Worm (Caenorhabditis elegans) whole organism, young adult: ENCODE data around the gene sur-5.

Source experiments
- B0261.1 ChIP-seq: sonication (generic microtip); optimal IDR thresholded peaks from 2 replicates; lab custom pipeline; 2016; ENCODE audit warnings: mild to moderate bottlenecking, missing genetic modification characterization, moderate library complexity, missing compliant biosample characterization
- B0336.3 ChIP-seq: fragments of 200-800 bp; sonication (Bioruptor generic); IDR thresholded peaks from 2 replicates; pipeline ENCODE4 v1.3.6; 2022; ENCODE audit warnings: missing genetic modification characterization, missing compliant biosample characterization
- C06A6.2 ChIP-seq: fragments of 200-800 bp; sonication (Bioruptor generic); conservative IDR thresholded peaks from 2 replicates; pipeline ENCODE4 v1.3.6; 2022; ENCODE audit warnings: missing genetic modification characterization, missing compliant biosample characterization
- F33H1.4 ChIP-seq: fragments of 200-800 bp; sonication (Bioruptor generic); IDR thresholded peaks from 2 replicates; pipeline ENCODE4 v1.3.6; 2022; ENCODE audit warnings: missing genetic modification reagents, missing genetic modification characterization, missing compliant biosample characterization
- F49E8.2 ChIP-seq: sonication (generic microtip); optimal IDR thresholded peaks from 3 replicates; lab custom pipeline; 2017; ENCODE audit warnings: missing genetic modification characterization, mild to moderate bottlenecking, missing compliant biosample characterization, antibody characterized with exemption, moderate library complexity; ENCODE audit not compliant: insufficient read depth
- F55B11.4 ChIP-seq: sonication (generic microtip); optimal IDR thresholded peaks from 2 replicates; lab custom pipeline; 2016; ENCODE audit warnings: missing compliant biosample characterization, missing genetic modification characterization, borderline replicate concordance; ENCODE audit not compliant: insufficient read depth
- F57A8.1 ChIP-seq: fragments of 200-800 bp; sonication (Bioruptor generic); optimal IDR thresholded peaks from 2 replicates; lab custom pipeline; 2018; ENCODE audit warnings: mild to moderate bottlenecking, missing genetic modification characterization, moderate library complexity, missing compliant biosample characterization
- Y53F4B.3 ChIP-seq: fragments of 200-800 bp; sonication (Bioruptor generic); IDR thresholded peaks from 2 replicates; pipeline ENCODE4 v1.3.6; 2022; ENCODE audit warnings: missing genetic modification reagents, missing genetic modification characterization, missing compliant biosample characterization
- Y53G8AR.9 ChIP-seq: fragments of 200-800 bp; sonication (Bioruptor generic); conservative IDR thresholded peaks from 2 replicates; pipeline ENCODE4 v1.3.6; 2022; ENCODE audit warnings: missing genetic modification reagents, missing genetic modification characterization, missing compliant biosample characterization
- Y67H2A.10 ChIP-seq: fragments of 200-800 bp; sonication (Bioruptor generic); conservative IDR thresholded peaks from 2 replicates; pipeline ENCODE4 v1.3.6; 2022; ENCODE audit warnings: missing genetic modification reagents, missing genetic modification characterization, missing compliant biosample characterization
- ZK185.1 ChIP-seq: sonication (generic microtip); optimal IDR thresholded peaks from 2 replicates; lab custom pipeline; 2016; ENCODE audit warnings: mild to moderate bottlenecking, missing genetic modification characterization, missing compliant biosample characterization; ENCODE audit not compliant: poor library complexity, severe bottlenecking
- ama-1 ChIP-seq, 3 experiments: fragments of 150-350 bp in 1 of 3; sonication (generic microtip) in 2 of 3; optimal IDR thresholded peaks; 2 replicates each; lab custom pipeline; 2014 to 2018; ENCODE audit warnings: missing biosample characterization in 2 of 3, missing genetic modification characterization in 2 of 3, missing genetic modification reagents in 2 of 3
- atf-7 ChIP-seq: sonication (generic microtip); optimal IDR thresholded peaks from 2 replicates; lab custom pipeline; 2017; ENCODE audit warnings: mild to moderate bottlenecking, missing genetic modification characterization, missing compliant biosample characterization
- attf-5 ChIP-seq: fragments of 200-800 bp; sonication (Bioruptor generic); optimal IDR thresholded peaks from 2 replicates; lab custom pipeline; 2018; ENCODE audit warnings: mild to moderate bottlenecking, missing genetic modification characterization, missing compliant biosample characterization
- bed-1 ChIP-seq: fragments of 200-800 bp; sonication (Bioruptor generic); IDR thresholded peaks from 2 replicates; pipeline ENCODE4 v1.3.6; 2022; ENCODE audit warnings: missing genetic modification reagents, missing genetic modification characterization, missing compliant biosample characterization
- bed-2 ChIP-seq: fragments of 200-800 bp; sonication (Bioruptor generic); IDR thresholded peaks from 2 replicates; pipeline ENCODE4 v1.3.6; 2022; ENCODE audit warnings: missing genetic modification reagents, missing genetic modification characterization, missing compliant biosample characterization
- cebp-1 ChIP-seq, 2 experiments: fragments of 200-800 bp in 1 of 2; sonication (Bioruptor generic) in 1 of 2; sonication (generic microtip) in 1 of 2; IDR thresholded peaks in 1 of 2; optimal IDR thresholded peaks in 1 of 2; 2 replicates each; pipeline versions ENCODE4 v1.3.6 to Lab custom; 2017 to 2022; ENCODE audit warnings: missing compliant biosample characterization in 2 of 2, missing genetic modification characterization in 2 of 2, mild to moderate bottlenecking in 1 of 2, missing genetic modification reagents in 1 of 2, moderate library complexity in 1 of 2
- cebp-2 ChIP-seq: fragments of 200-800 bp; sonication (Bioruptor generic); IDR thresholded peaks from 2 replicates; pipeline ENCODE4 v1.3.6; 2022; ENCODE audit warnings: missing genetic modification characterization, missing compliant biosample characterization
- ceh-58 ChIP-seq: fragments of 200-800 bp; sonication (Bioruptor generic); IDR thresholded peaks from 2 replicates; pipeline ENCODE4 v1.3.6; 2022; ENCODE audit warnings: missing genetic modification characterization, missing compliant biosample characterization
- chd-7 ChIP-seq: sonication (generic microtip); optimal IDR thresholded peaks from 2 replicates; lab custom pipeline; 2016; ENCODE audit warnings: mild to moderate bottlenecking, missing genetic modification characterization, moderate library complexity, missing compliant biosample characterization
- die-1 ChIP-seq: sonication (generic microtip); optimal IDR thresholded peaks from 2 replicates; lab custom pipeline; 2016; ENCODE audit warnings: missing genotype, mild to moderate bottlenecking, missing genetic modification characterization, missing compliant biosample characterization
- dox-1 ChIP-seq: fragments of 200-800 bp; sonication (Bioruptor generic); IDR thresholded peaks from 2 replicates; pipeline ENCODE4 v1.3.6; 2022; ENCODE audit warnings: missing genetic modification reagents, missing genetic modification characterization, missing compliant biosample characterization
- egl-44 ChIP-seq: fragments of 200-800 bp; sonication (Bioruptor generic); IDR thresholded peaks from 2 replicates; pipeline ENCODE4 v1.3.6; 2022; ENCODE audit warnings: missing genetic modification reagents, missing genetic modification characterization, missing compliant biosample characterization
- egrh-3 ChIP-seq: fragments of 200-800 bp; sonication (Bioruptor generic); IDR thresholded peaks from 2 replicates; pipeline ENCODE4 v1.3.6; 2022; ENCODE audit warnings: missing genetic modification reagents, missing genetic modification characterization, missing compliant biosample characterization
- gei-17 ChIP-seq: fragments of 200-800 bp; sonication (Bioruptor generic); optimal IDR thresholded peaks from 2 replicates; lab custom pipeline; 2018; ENCODE audit warnings: mild to moderate bottlenecking, missing genetic modification characterization, missing compliant biosample characterization
- hlh-26 ChIP-seq: fragments of 200-800 bp; sonication (Bioruptor generic); conservative IDR thresholded peaks from 2 replicates; pipeline ENCODE4 v1.3.6; 2022; ENCODE audit warnings: missing genetic modification reagents, missing genetic modification characterization, missing compliant biosample characterization
- hmg-1.2 ChIP-seq: fragments of 200-800 bp; sonication (Bioruptor generic); IDR thresholded peaks from 2 replicates; pipeline ENCODE4 v1.3.6; 2022; ENCODE audit warnings: missing genetic modification reagents, missing genetic modification characterization, missing compliant biosample characterization
- hmg-20 ChIP-seq: fragments of 200-800 bp; sonication (Bioruptor generic); IDR thresholded peaks from 2 replicates; pipeline ENCODE4 v1.3.6; 2022; ENCODE audit warnings: missing genetic modification reagents, missing genetic modification characterization, missing compliant biosample characterization
- hrde-1 ChIP-seq: sonication (generic microtip); optimal IDR thresholded peaks from 2 replicates; lab custom pipeline; 2016; ENCODE audit warnings: missing genetic modification characterization, mild to moderate bottlenecking, missing compliant biosample characterization, moderate library complexity, missing genotype, missing genetic modification reagents, borderline replicate concordance
- lin-54 ChIP-seq: fragments of 200-800 bp; sonication (Bioruptor generic); optimal IDR thresholded peaks from 2 replicates; lab custom pipeline; 2018; ENCODE audit warnings: mild to moderate bottlenecking, missing genetic modification characterization, missing compliant biosample characterization
- madf-6 ChIP-seq: fragments of 200-800 bp; sonication (Bioruptor generic); IDR thresholded peaks from 2 replicates; pipeline ENCODE4 v1.3.6; 2022; ENCODE audit warnings: missing genetic modification reagents, missing genetic modification characterization, missing compliant biosample characterization
- mcd-1 ChIP-seq: fragments of 200-800 bp; sonication (Bioruptor generic); IDR thresholded peaks from 2 replicates; pipeline ENCODE4 v1.3.6; 2022; ENCODE audit warnings: missing genetic modification reagents, missing genetic modification characterization, missing compliant biosample characterization
- nfya-2 ChIP-seq: fragments of 200-800 bp; sonication (Bioruptor generic); IDR thresholded peaks from 2 replicates; pipeline ENCODE4 v1.3.6; 2022; ENCODE audit warnings: missing genetic modification reagents, missing genetic modification characterization, missing compliant biosample characterization
- nfyb-1 ChIP-seq: fragments of 200-800 bp; sonication (Bioruptor generic); IDR thresholded peaks from 2 replicates; pipeline ENCODE4 v1.3.6; 2022; ENCODE audit warnings: missing genetic modification reagents, missing genetic modification characterization, missing compliant biosample characterization
- nhr-80 ChIP-seq: sonication (generic microtip); optimal IDR thresholded peaks from 2 replicates; lab custom pipeline; 2016; ENCODE audit warnings: missing genetic modification characterization, missing compliant biosample characterization
- rec-8 ChIP-seq, 2 experiments: sonication (generic microtip); optimal IDR thresholded peaks; 2 replicates each; lab custom pipeline; 2016; ENCODE audit warnings: mild to moderate bottlenecking in 2 of 2, missing genetic modification characterization in 2 of 2, missing genetic modification reagents in 2 of 2, missing genotype in 2 of 2, missing biosample characterization in 1 of 2, missing compliant biosample characterization in 1 of 2, moderate library complexity in 1 of 2
- rpc-1 ChIP-seq, 2 experiments: fragments of 150-350 bp in 1 of 2; sonication (generic microtip) in 1 of 2; optimal IDR thresholded peaks; 2 replicates each; lab custom pipeline; 2014 to 2018; ENCODE audit warnings: missing biosample characterization in 1 of 2, missing genetic modification characterization in 1 of 2, missing genetic modification reagents in 1 of 2, missing genotype in 1 of 2
- sea-2 ChIP-seq: fragments of 200-800 bp; sonication (Bioruptor generic); IDR thresholded peaks from 2 replicates; pipeline ENCODE4 v1.3.6; 2022; ENCODE audit warnings: missing genetic modification characterization, missing compliant biosample characterization
- snpc-3.4 ChIP-seq: sonication (generic microtip); optimal IDR thresholded peaks from 2 replicates; lab custom pipeline; 2017; ENCODE audit warnings: missing genetic modification characterization, mild to moderate bottlenecking, missing compliant biosample characterization, antibody characterized with exemption, moderate library complexity, missing genotype, missing genetic modification reagents
- unc-62 ChIP-seq: fragments of 150-350 bp; optimal IDR thresholded peaks from 2 replicates; lab custom pipeline; 2014; ENCODE audit warnings: missing biosample characterization, missing genetic modification reagents, missing genetic modification characterization
- ztf-6 ChIP-seq: fragments of 200-800 bp; sonication (Bioruptor generic); IDR thresholded peaks from 2 replicates; pipeline ENCODE4 v1.3.6; 2022; ENCODE audit warnings: missing genetic modification reagents, missing genetic modification characterization, missing compliant biosample characterization

Gene sur-5

DNA sequence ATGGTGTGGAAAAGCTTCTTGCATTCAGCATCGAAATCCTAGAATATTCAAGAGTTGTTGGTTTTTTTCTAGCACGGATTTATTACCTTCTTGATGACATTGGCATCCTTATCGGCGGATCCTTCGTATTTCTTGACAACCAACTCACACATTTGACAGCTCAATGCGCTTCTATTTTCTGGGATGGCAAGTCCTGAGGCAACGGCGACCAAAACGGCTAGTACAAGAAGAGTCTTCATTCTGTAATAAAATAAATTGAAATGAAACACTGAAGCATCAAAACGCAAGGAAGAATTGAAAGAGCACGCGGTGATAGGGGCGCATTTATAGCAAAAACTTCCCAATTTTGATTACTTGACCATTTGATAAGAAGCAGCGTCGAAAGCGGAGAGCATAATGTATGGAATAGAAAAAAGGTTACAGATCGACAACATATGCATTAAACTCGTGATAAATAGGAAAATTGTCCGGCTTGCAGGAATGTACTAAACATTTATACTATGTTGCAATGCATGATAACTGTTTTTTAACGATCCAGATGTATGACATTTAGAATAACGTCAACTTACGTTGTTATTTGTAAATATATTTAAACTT is 14.8 kb upstream of the sur-5 start, which contains the start of gene spp-5 (continued):
- TF ChIP-seq egrh-3 (GFP tag; lab: Robert Waterston, UW) (no peak), ama-1 (optimal IDR thresholded peaks at IDR 0.05; lab: Kevin White, UChicago) (no peak), ama-1 (GFP tag; optimal IDR thresholded peaks at IDR 0.05; lab: Kevin White, UChicago) (no peak), nfya-2 (GFP tag; lab: Robert Waterston, UW) (no peak), Y67H2A.10 (GFP tag; lab: Robert Waterston, UW) (no peak), bed-1 (GFP tag; lab: Robert Waterston, UW) (no peak), ztf-6 (no peak), dox-1 (GFP tag; lab: Robert Waterston, UW) (0 out of 2 replicates have a peak, but pooled peaks have one; percentile 13), attf-5 (no peak), sea-2 (GFP tag; lab: Robert Waterston, UW) (no peak), unc-62 (GFP tag; lab: Kevin White, UChicago) (no peak), rpc-1 (optimal IDR thresholded peaks at IDR 0.05; lab: Kevin White, UChicago) (no peak), rpc-1 (tag; optimal IDR thresholded peaks at IDR 0.05; lab: Kevin White, UChicago) (no peak), gei-17 (no peak)

DNA sequence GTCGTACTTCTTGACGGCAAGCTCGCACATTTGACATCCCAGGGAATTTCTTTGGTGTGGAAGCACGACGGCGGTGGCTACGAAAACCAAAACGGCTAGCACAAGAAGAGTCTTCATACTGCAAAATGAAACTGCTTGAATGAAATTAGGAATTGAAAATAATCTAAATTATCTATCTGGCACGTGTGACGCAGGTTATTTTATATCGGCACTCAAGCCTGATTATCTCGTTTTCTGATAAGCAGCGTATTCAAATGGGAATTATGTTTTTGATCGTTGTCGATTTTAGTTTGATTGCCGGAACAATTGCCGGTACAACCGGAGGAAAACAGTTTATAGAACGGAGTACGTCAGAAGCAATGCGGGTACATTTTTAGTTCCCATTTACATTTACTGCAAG is 13.3 kb upstream of the sur-5 start, which contains the start of gene spp-4:
spp-4 (minus strand) TSS at position 118 of the 400 bp plus-strand sequence.
- TF ChIP-seq rec-8 (tag; optimal IDR thresholded peaks at IDR 0.05; lab: Kevin White, UChicago): no peak
- no peak for TF ChIP-seq die-1 (tag; lab: Kevin White, UChicago)
- no peak for TF ChIP-seq ceh-58 (GFP tag; lab: Robert Waterston, UW)
- TF ChIP-seq F55B11.4 (tag; lab: Kevin White, UChicago): no peak
- no peak for TF ChIP-seq F49E8.2 (tag; lab: Kevin White, UChicago)

- TF ChIP-seq hlh-26 (GFP tag; lab: Robert Waterston, UW): no peak
- TF ChIP-seq ZK185.1 (tag; lab: Kevin White, UChicago): peak; percentile 3
- TF ChIP-seq egl-44 (GFP tag; lab: Robert Waterston, UW): 0 out of 2 replicates have a peak, but pooled peaks have one; percentile 21
- no peak for TF ChIP-seq Y53F4B.3 (GFP tag; lab: Robert Waterston, UW)
- TF ChIP-seq hrde-1 (tag; lab: Kevin White, UChicago): no peak
- 0 out of 2 replicates have a peak, but pooled peaks have one; percentile 24 for TF ChIP-seq cebp-2
- peak; percentile 79 for TF ChIP-seq Y53G8AR.9 (GFP tag; lab: Robert Waterston, UW)
- peak; percentile 74 for TF ChIP-seq nhr-80 (tag; lab: Kevin White, UChicago)
- TF ChIP-seq F57A8.1 (GFP tag; lab: Kevin White, UChicago): no peak
- 0 out of 2 replicates have a peak, but pooled peaks have one; percentile 16 for TF ChIP-seq mcd-1 (GFP tag; lab: Robert Waterston, UW)
- no peak for TF ChIP-seq F33H1.4 (GFP tag; lab: Robert Waterston, UW)
- TF ChIP-seq lin-54 (GFP tag; lab: Kevin White, UChicago): peak; percentile 24
- no peak for TF ChIP-seq bed-2 (GFP tag; lab: Robert Waterston, UW)
- peak; percentile 35; the same call in 1 of the 2 replicates for TF ChIP-seq B0336.3 (GFP tag; lab: Robert Waterston, UW)
- TF ChIP-seq hmg-1.2 (GFP tag; lab: Robert Waterston, UW): 0 out of 2 replicates have a peak, but pooled peaks have one; percentile 6
- TF ChIP-seq chd-7 (tag; lab: Kevin White, UChicago): no peak
- TF ChIP-seq C06A6.2 (GFP tag; lab: Robert Waterston, UW): no peak
- TF ChIP-seq B0261.1 (tag; lab: Kevin White, UChicago): no peak
- TF ChIP-seq atf-7 (tag; lab: Kevin White, UChicago): peak; percentile 49
- TF ChIP-seq snpc-3.4: no peak
- no peak for TF ChIP-seq madf-6 (GFP tag; lab: Robert Waterston, UW)
- TF ChIP-seq cebp-1 (GFP tag; IDR thresholded peaks at IDR 0.05; lab: Robert Waterston, UW): no peak
- TF ChIP-seq cebp-1 (tag; optimal IDR thresholded peaks at IDR 0.05; lab: Kevin White, UChicago): peak; percentile 24
- no peak for TF ChIP-seq hmg-20 (GFP tag; lab: Robert Waterston, UW)
- peak; percentile 80 for TF ChIP-seq nfyb-1 (GFP tag; lab: Robert Waterston, UW)
These were observed 11.4 kb upstream of the sur-5 start, which contains the start of the genes spp-2 and spp-6 for ce11 chrX:7316485-7317391. spp-2 (minus strand) TSS chrX:7316818. spp-6 (plus strand) TSS chrX:7317341.
